1 fruit fly cellular context compared by ENCODE assay signal in genomic region chr3R:6759419-6759818, dm6.
A peak's percentile ranks its signal among the peaks of the same experiment; 100 is the strongest.
TF ChIP-seq lines count a peak whose summit lies in the region.

TSS of gene bcd (minus strand) at chr3R:6759466.

TF ChIP-seq in whole organism, embryonic, 481 proteins besides CTCF, POLR2A, EP300 and RAD21 (continued from another document and continues in another):
- TF ChIP-seq HLHmδ (GFP tag; optimal IDR thresholded peaks at IDR 0.05; lab: Kevin White, UChicago) (peak; percentile 79), CG7786 (GFP tag; optimal IDR thresholded peaks at IDR 0.05; lab: Kevin White, UChicago) (peak; percentile 59), CG10147 (GFP tag; optimal IDR thresholded peaks at IDR 0.05; lab: Kevin White, UChicago) (no peak), MBD-R2 (GFP tag; IDR thresholded peaks at IDR 0.05; lab: Robert Waterston, UW) (peak; percentile 53), crp (GFP tag; optimal IDR thresholded peaks at IDR 0.05; lab: Kevin White, UChicago) (no peak), CG10654 (GFP tag; optimal IDR thresholded peaks at IDR 0.05; lab: Kevin White, UChicago) (peak; percentile 52), H15 (GFP tag; IDR thresholded peaks at IDR 0.05; lab: Robert Waterston, UW) (peak; percentile 58; the same call in 1 of the 3 replicates), Opbp (GFP tag; IDR thresholded peaks at IDR 0.05; lab: Robert Waterston, UW; ENCODE audit: partially characterized antibody) (peak; percentile 67; the same call in 1 of the 3 replicates), CG18262 (tag; optimal IDR thresholded peaks at IDR 0.05; lab: Kevin White, UChicago) (peak; percentile 66), sens-2 (GFP tag; IDR thresholded peaks at IDR 0.05; lab: Robert Waterston, UW) (peak; percentile 71), ranshi (GFP tag; IDR thresholded peaks at IDR 0.05; lab: Robert Waterston, UW) (peak; percentile 73), repo (GFP tag; optimal IDR thresholded peaks at IDR 0.05; lab: Kevin White, UChicago) (peak; percentile 59), CHES-1-like (GFP tag; optimal IDR thresholded peaks at IDR 0.05; lab: Kevin White, UChicago) (peak; percentile 60), CG2875 (GFP tag; optimal IDR thresholded peaks at IDR 0.05; lab: Kevin White, UChicago) (peak; percentile 61), CG12769 (tag; optimal IDR thresholded peaks at IDR 0.05; lab: Kevin White, UChicago) (no peak), btn (GFP tag; optimal IDR thresholded peaks at IDR 0.05; lab: Kevin White, UChicago) (peak; percentile 61), Nf-YB (GFP tag; optimal IDR thresholded peaks at IDR 0.05; lab: Kevin White, UChicago) (peak; percentile 21), schlank (tag; optimal IDR thresholded peaks at IDR 0.05; lab: Kevin White, UChicago) (no peak), CrebB (tag; optimal IDR thresholded peaks at IDR 0.05; lab: Kevin White, UChicago) (no peak), CG5245 (GFP tag; optimal IDR thresholded peaks at IDR 0.05; lab: Kevin White, UChicago) (peak; percentile 88), sima (GFP tag; optimal IDR thresholded peaks at IDR 0.05; lab: Kevin White, UChicago) (peak; percentile 0), gcm (GFP tag; optimal IDR thresholded peaks at IDR 0.05; lab: Kevin White, UChicago) (no peak), Nf-YA (GFP tag; IDR thresholded peaks at IDR 0.05; lab: Robert Waterston, UW) (peak; percentile 67), pita (GFP tag; optimal IDR thresholded peaks at IDR 0.05; lab: Kevin White, UChicago) (peak; percentile 50), ro (GFP tag; IDR thresholded peaks at IDR 0.05; lab: Robert Waterston, UW) (peak; percentile 53), abd-A (tag; optimal IDR thresholded peaks at IDR 0.05; lab: Kevin White, UChicago) (no peak), Taf1 (GFP tag; IDR thresholded peaks at IDR 0.05; lab: Robert Waterston, UW) (0 out of 2 replicates have a peak, but pooled peaks have one; percentile 9), dimm (GFP tag; IDR thresholded peaks at IDR 0.05; lab: Robert Waterston, UW) (peak; percentile 39; the same call in 1 of the 2 replicates), amos (GFP tag; IDR thresholded peaks at IDR 0.05; lab: Robert Waterston, UW; ENCODE audit: partially characterized antibody) (peak; percentile 57), sna (GFP tag; IDR thresholded peaks at IDR 0.05; lab: Robert Waterston, UW; ENCODE audit: partially characterized antibody) (peak; percentile 73; the same call in 1 of the 2 replicates), ewg (GFP tag; optimal IDR thresholded peaks at IDR 0.05; lab: Kevin White, UChicago) (peak; percentile 50), CG16863 (GFP tag; optimal IDR thresholded peaks at IDR 0.05; lab: Kevin White, UChicago) (peak; percentile 75), CG42726 (GFP tag; IDR thresholded peaks at IDR 0.05; lab: Robert Waterston, UW; ENCODE audit: partially characterized antibody) (peak; percentile 75), sr (GFP tag; IDR thresholded peaks at IDR 0.05; lab: Robert Waterston, UW) (peak; percentile 40; the same call in 1 of the 3 replicates), Fer1 (GFP tag; optimal IDR thresholded peaks at IDR 0.05; lab: Kevin White, UChicago) (no peak), D19A (tag; optimal IDR thresholded peaks at IDR 0.05; lab: Kevin White, UChicago) (peak; percentile 50), HmgD (GFP tag; optimal IDR thresholded peaks at IDR 0.05; lab: Kevin White, UChicago) (peak; percentile 89), ato (GFP tag; IDR thresholded peaks at IDR 0.05; lab: Robert Waterston, UW; ENCODE audit: partially characterized antibody) (no peak), zen2 (GFP tag; IDR thresholded peaks at IDR 0.05; lab: Robert Waterston, UW; ENCODE audit: partially characterized antibody) (no peak), CG14014 (GFP tag; IDR thresholded peaks at IDR 0.05; lab: Robert Waterston, UW) (peak; percentile 83), az2 (GFP tag; optimal IDR thresholded peaks at IDR 0.05; lab: Kevin White, UChicago) (peak; percentile 86), prd (optimal IDR thresholded peaks at IDR 0.05; lab: Kevin White, UChicago) (no peak), prd (GFP tag; IDR thresholded peaks at IDR 0.05; lab: Robert Waterston, UW) (peak; percentile 92), E2f1 (GFP tag; IDR thresholded peaks at IDR 0.05; lab: Robert Waterston, UW) (peak; percentile 69), NC2α (GFP tag; optimal IDR thresholded peaks at IDR 0.05; lab: Kevin White, UChicago) (peak; percentile 60), Doc3 (GFP tag; IDR thresholded peaks at IDR 0.05; lab: Robert Waterston, UW; ENCODE audit: partially characterized antibody) (peak; percentile 46; the same call in 1 of the 3 replicates), CG13894 (tag; optimal IDR thresholded peaks at IDR 0.05; lab: Kevin White, UChicago) (no peak), crc (GFP tag; optimal IDR thresholded peaks at IDR 0.05; lab: Kevin White, UChicago) (no peak), CG3847 (GFP tag; IDR thresholded peaks at IDR 0.05; lab: Robert Waterston, UW) (peak; percentile 75), CG11696 (GFP tag; IDR thresholded peaks at IDR 0.05; lab: Robert Waterston, UW) (peak; percentile 51), CG13296 (GFP tag; optimal IDR thresholded peaks at IDR 0.05; lab: Kevin White, UChicago) (no peak), CG8359 (GFP tag; optimal IDR thresholded peaks at IDR 0.05; lab: Kevin White, UChicago; ENCODE audit: borderline replicate concordance) (no peak), CG4707 (GFP tag; optimal IDR thresholded peaks at IDR 0.05; lab: Kevin White, UChicago) (peak; percentile 69), vvl (GFP tag; IDR thresholded peaks at IDR 0.05; lab: Robert Waterston, UW) (peak; percentile 87), dysf (GFP tag; IDR thresholded peaks at IDR 0.05; lab: Robert Waterston, UW) (peak; percentile 75), grau (tag; optimal IDR thresholded peaks at IDR 0.05; lab: Kevin White, UChicago) (peak; percentile 75), CG32772 (GFP tag; IDR thresholded peaks at IDR 0.05; lab: Robert Waterston, UW) (peak; percentile 81), D (optimal IDR thresholded peaks at IDR 0.05; lab: Kevin White, UChicago) (no peak), D (GFP tag; optimal IDR thresholded peaks at IDR 0.05; lab: Kevin White, UChicago) (peak; percentile 35), CG10366 (GFP tag; IDR thresholded peaks at IDR 0.05; lab: Robert Waterston, UW) (peak; percentile 74), MTF-1 (GFP tag; optimal IDR thresholded peaks at IDR 0.05; lab: Kevin White, UChicago; ENCODE audit: borderline replicate concordance) (peak; percentile 83), lov (optimal IDR thresholded peaks at IDR 0.05; lab: Kevin White, UChicago) (no peak), lov (GFP tag; IDR thresholded peaks at IDR 0.05; lab: Robert Waterston, UW) (0 out of 3 replicates have a peak, but pooled peaks have one; percentile 56), CG7271 (tag; optimal IDR thresholded peaks at IDR 0.05; lab: Kevin White, UChicago) (peak; percentile 55), psq (GFP tag; optimal IDR thresholded peaks at IDR 0.05; lab: Kevin White, UChicago) (peak; percentile 48), lola (GFP tag; optimal IDR thresholded peaks at IDR 0.05; lab: Kevin White, UChicago) (peak in 1 of 3 experiments; percentile 48), stc (GFP tag; IDR thresholded peaks at IDR 0.05; lab: Robert Waterston, UW) (0 out of 2 replicates have a peak, but pooled peaks have one; percentile 27), GATAe (GFP tag; conservative IDR thresholded peaks at IDR 0.05; lab: Robert Waterston, UW) (no peak), bowl (GFP tag; IDR thresholded peaks at IDR 0.05; lab: Robert Waterston, UW) (no peak; the same call in 1 of the 2 replicates), dan (GFP tag; IDR thresholded peaks at IDR 0.05; lab: Robert Waterston, UW) (peak; percentile 45; the same call in 1 of the 2 replicates), CG3838 (GFP tag; optimal IDR thresholded peaks at IDR 0.05; lab: Kevin White, UChicago) (peak; percentile 47), CG7839 (tag; optimal IDR thresholded peaks at IDR 0.05; lab: Kevin White, UChicago) (peak; percentile 78), mirr (GFP tag; optimal IDR thresholded peaks at IDR 0.05; lab: Kevin White, UChicago) (no peak), CG18476 (GFP tag; optimal IDR thresholded peaks at IDR 0.05; lab: Kevin White, UChicago) (peak; percentile 57), dmrt99B (tag; optimal IDR thresholded peaks at IDR 0.05; lab: Kevin White, UChicago) (peak; percentile 63), chm (GFP tag; IDR thresholded peaks at IDR 0.05; lab: Robert Waterston, UW) (peak; percentile 82; the same call in 1 of the 2 replicates), CG8924 (tag; optimal IDR thresholded peaks at IDR 0.05; lab: Kevin White, UChicago) (peak; percentile 66), CG2199 (GFP tag; IDR thresholded peaks at IDR 0.05; lab: Robert Waterston, UW) (peak; percentile 99), CG33213 (GFP tag; optimal IDR thresholded peaks at IDR 0.05; lab: Kevin White, UChicago) (peak; percentile 91), CG11085 (GFP tag; IDR thresholded peaks at IDR 0.05; lab: Robert Waterston, UW) (peak; percentile 75), al (GFP tag; IDR thresholded peaks at IDR 0.05; lab: Robert Waterston, UW) (peak; percentile 58), lmd (GFP tag; IDR thresholded peaks at IDR 0.05; lab: Robert Waterston, UW) (peak; percentile 75), Hr39 (optimal IDR thresholded peaks at IDR 0.05; lab: Kevin White, UChicago) (no peak), eyg (GFP tag; optimal IDR thresholded peaks at IDR 0.05; lab: Kevin White, UChicago) (no peak), CG12104 (GFP tag; optimal IDR thresholded peaks at IDR 0.05; lab: Kevin White, UChicago) (peak; percentile 45), CG17359 (tag; optimal IDR thresholded peaks at IDR 0.05; lab: Kevin White, UChicago) (peak; percentile 74), lilli (GFP tag; optimal IDR thresholded peaks at IDR 0.05; lab: Kevin White, UChicago) (peak; percentile 81), Stat92E (GFP tag; optimal IDR thresholded peaks at IDR 0.05; lab: Kevin White, UChicago) (peak in 1 of 3 experiments; percentile 31), Dek (tag; optimal IDR thresholded peaks at IDR 0.05; lab: Kevin White, UChicago) (peak; percentile 52), Ets65A (GFP tag; lab: Kevin White, UChicago) (peak; percentile 99), gsb-n (tag; optimal IDR thresholded peaks at IDR 0.05; lab: Kevin White, UChicago) (peak; percentile 13), CG5953 (GFP tag; IDR thresholded peaks at IDR 0.05; lab: Robert Waterston, UW) (peak; percentile 82), CG11504 (tag; optimal IDR thresholded peaks at IDR 0.05; lab: Kevin White, UChicago) (peak; percentile 78), Kr (GFP tag; optimal IDR thresholded peaks at IDR 0.05; lab: Kevin White, UChicago) (no peak), caup (GFP tag; optimal IDR thresholded peaks at IDR 0.05; lab: Kevin White, UChicago; ENCODE audit: severe bottlenecking) (peak; percentile 60), Bdp1 (GFP tag; optimal IDR thresholded peaks at IDR 0.05; lab: Kevin White, UChicago) (peak; percentile 71), ken (GFP tag; IDR thresholded peaks at IDR 0.05; lab: Robert Waterston, UW) (peak; percentile 85), sc (optimal IDR thresholded peaks at IDR 0.05; lab: Kevin White, UChicago) (no peak), sc (GFP tag; optimal IDR thresholded peaks at IDR 0.05; lab: Kevin White, UChicago) (peak; percentile 45), chif (GFP tag; optimal IDR thresholded peaks at IDR 0.05; lab: Kevin White, UChicago) (peak; percentile 68 to 93), cwo (GFP tag; optimal IDR thresholded peaks at IDR 0.05; lab: Kevin White, UChicago) (no peak), CG10431 (GFP tag; optimal IDR thresholded peaks at IDR 0.05; lab: Kevin White, UChicago) (no peak), Xbp1 (GFP tag; optimal IDR thresholded peaks at IDR 0.05; lab: Kevin White, UChicago) (peak; percentile 92), Sin3A (optimal IDR thresholded peaks at IDR 0.05; lab: Kevin White, UChicago) (no peak), CG11398 (GFP tag; optimal IDR thresholded peaks at IDR 0.05; lab: Kevin White, UChicago) (peak; percentile 29), CG11560 (tag; IDR thresholded peaks at IDR 0.05; lab: Robert Waterston, UW) (peak; percentile 53; the same call in 2 of the 3 replicates), ATbp (GFP tag; optimal IDR thresholded peaks at IDR 0.05; lab: Kevin White, UChicago) (peak; percentile 54), wdn (GFP tag; IDR thresholded peaks at IDR 0.05; lab: Robert Waterston, UW) (0 out of 2 replicates have a peak, but pooled peaks have one; percentile 11), peb (GFP tag; IDR thresholded peaks at IDR 0.05; lab: Robert Waterston, UW) (peak; percentile 42; the same call in 1 of the 2 replicates), cad (GFP tag; optimal IDR thresholded peaks at IDR 0.05; lab: Kevin White, UChicago) (peak; percentile 43), z (GFP tag; IDR thresholded peaks at IDR 0.05; lab: Robert Waterston, UW) (no peak), Tbp (GFP tag; optimal IDR thresholded peaks at IDR 0.05; lab: Kevin White, UChicago) (no peak), jumu (GFP tag; optimal IDR thresholded peaks at IDR 0.05; lab: Kevin White, UChicago) (peak; percentile 81), slou (GFP tag; optimal IDR thresholded peaks at IDR 0.05; lab: Kevin White, UChicago) (peak; percentile 32), gro (GFP tag; optimal IDR thresholded peaks at IDR 0.05; lab: Kevin White, UChicago) (no peak), CG10979 (tag; optimal IDR thresholded peaks at IDR 0.05; lab: Kevin White, UChicago) (peak; percentile 51), sug (tag; optimal IDR thresholded peaks at IDR 0.05; lab: Kevin White, UChicago) (no peak), pb (GFP tag; optimal IDR thresholded peaks at IDR 0.05; lab: Kevin White, UChicago) (peak; percentile 65), so (GFP tag; IDR thresholded peaks at IDR 0.05; lab: Robert Waterston, UW) (no peak), CG8388 (GFP tag; optimal IDR thresholded peaks at IDR 0.05; lab: Kevin White, UChicago) (peak; percentile 38), B-H2 (GFP tag; optimal IDR thresholded peaks at IDR 0.05; lab: Kevin White, UChicago) (no peak), pho (GFP tag; optimal IDR thresholded peaks at IDR 0.05; lab: Kevin White, UChicago) (peak; percentile 59), cg (GFP tag; optimal IDR thresholded peaks at IDR 0.05; lab: Kevin White, UChicago) (no peak), CG3163 (GFP tag; optimal IDR thresholded peaks at IDR 0.05; lab: Kevin White, UChicago) (peak; percentile 49), CG7372 (GFP tag; IDR thresholded peaks at IDR 0.05; lab: Robert Waterston, UW) (peak; percentile 75), Sry-δ (GFP tag; optimal IDR thresholded peaks at IDR 0.05; lab: Kevin White, UChicago) (peak; percentile 73), dati (GFP tag; IDR thresholded peaks at IDR 0.05; lab: Robert Waterston, UW) (no peak), sob (GFP tag; IDR thresholded peaks at IDR 0.05; lab: Robert Waterston, UW) (peak; percentile 84), tin (GFP tag; optimal IDR thresholded peaks at IDR 0.05; lab: Kevin White, UChicago) (peak; percentile 85), Rx (GFP tag; IDR thresholded peaks at IDR 0.05; lab: Robert Waterston, UW) (peak; percentile 69)
